Worm (Caenorhabditis elegans): ENCODE data around the gene rps-5.

The rps-5 gene

ce11 chrIV:11118837-11119491, 8.1 kb upstream of the rps-5 start, which contains the start of the genes imp-2 and enpl-1 (continued):
- TF ChIP-seq Y75B8A.6 (GFP tag; IDR thresholded peaks at IDR 0.05) (no peak), fos-1 (tag; optimal IDR thresholded peaks at IDR 0.05) (no peak), lin-29 (GFP tag; IDR thresholded peaks at IDR 0.05) (peak; percentile 52; the same call in 1 of the 2 replicates), lin-1 (GFP tag; IDR thresholded peaks at IDR 0.05) (peak; percentile 70; the same call in 1 of the 2 replicates), unc-39 (tag; optimal IDR thresholded peaks at IDR 0.05) (no peak), attf-4 (tag; optimal IDR thresholded peaks at IDR 0.05) (no peak), ctbp-1 (GFP tag; IDR thresholded peaks at IDR 0.05) (peak; percentile 82), nhr-102 (tag; optimal IDR thresholded peaks at IDR 0.05) (peak; percentile 82), unc-62 (GFP tag; optimal IDR thresholded peaks at IDR 0.05 in 1 of 2) (peak in 1 of 2 experiments; percentile 96), unc-62 (tag; optimal IDR thresholded peaks at IDR 0.05) (no peak), tag-97 (GFP tag; IDR thresholded peaks at IDR 0.05) (no peak), nhr-77 (tag; optimal IDR thresholded peaks at IDR 0.05) (peak; percentile 77), nhr-10 (tag; optimal IDR thresholded peaks at IDR 0.05) (peak; percentile 30), pqm-1 (tag; optimal IDR thresholded peaks at IDR 0.05) (peak; percentile 64)

- TF ChIP-seq jun-1 (tag; optimal IDR thresholded peaks at IDR 0.05), result no peak
- no peak for TF ChIP-seq tra-1 (GFP tag; IDR thresholded peaks at IDR 0.05)
Observed at ce11 chrIV:11112641-11113040, 1.8 kb upstream of the rps-5 start, which contains the start of gene clc-9. clc-9 (plus strand) TSS chrIV:11112941.

- TF ChIP-seq zag-1 (tag; optimal IDR thresholded peaks at IDR 0.05) (no peak), hlh-30 (tag; optimal IDR thresholded peaks at IDR 0.05; ENCODE audit: insufficient read depth) (peak; percentile 36)
Observed at ce11 chrIV:11111898-11112297, 1.1 kb upstream of the rps-5 start.

- 0 out of 2 replicates have a peak, but pooled peaks have one; percentile 18 for TF ChIP-seq egl-43 (GFP tag; IDR thresholded peaks at IDR 0.05)
- TF ChIP-seq nhr-77 (tag; optimal IDR thresholded peaks at IDR 0.05), result no peak
- 0 out of 2 replicates have a peak, but pooled peaks have one; percentile 46 for TF ChIP-seq dmd-8 (GFP tag; IDR thresholded peaks at IDR 0.05)
- TF ChIP-seq dmd-6 (GFP tag; IDR thresholded peaks at IDR 0.05), result no peak
- TF ChIP-seq F49E8.2 (tag; optimal IDR thresholded peaks at IDR 0.05; ENCODE audit: borderline replicate concordance), result peak; percentile 58
- peak; percentile 12; the same call in 1 of the 2 replicates for TF ChIP-seq ctbp-1 (GFP tag; IDR thresholded peaks at IDR 0.05)
- no peak for TF ChIP-seq php-3 (GFP tag; IDR thresholded peaks at IDR 0.05)
- TF ChIP-seq Y48G9A.11 (GFP tag; IDR thresholded peaks at IDR 0.05), result peak; percentile 41; the same call in 1 of the 2 replicates
- TF ChIP-seq snpc-1.2 (GFP tag; IDR thresholded peaks at IDR 0.05), result peak; percentile 62; the same call in 1 of the 2 replicates
- peak; percentile 54; the same call in 1 of the 2 replicates for TF ChIP-seq pha-4 (GFP tag; IDR thresholded peaks at IDR 0.05)
- TF ChIP-seq pha-4 (tag; optimal IDR thresholded peaks at IDR 0.05), result no peak
- 0 out of 2 replicates have a peak, but pooled peaks have one; percentile 41 for TF ChIP-seq daf-19 (GFP tag; conservative IDR thresholded peaks at IDR 0.05)
- TF ChIP-seq hmg-1.1 (GFP tag; IDR thresholded peaks at IDR 0.05), result 0 out of 2 replicates have a peak, but pooled peaks have one; percentile 15
- peak in 1 of 2 experiments; percentile 27 for TF ChIP-seq ZK546.5 (tag; optimal IDR thresholded peaks at IDR 0.05)
- peak; percentile 65 for TF ChIP-seq ama-1 (optimal IDR thresholded peaks at IDR 0.05)
- peak; percentile 52 for TF ChIP-seq lin-38 (GFP tag; IDR thresholded peaks at IDR 0.05)
- TF ChIP-seq nhr-237 (tag; optimal IDR thresholded peaks at IDR 0.05), result no peak
- no peak for TF ChIP-seq unc-130 (GFP tag; optimal IDR thresholded peaks at IDR 0.05)
- 0 out of 2 replicates have a peak, but pooled peaks have one; percentile 17 for TF ChIP-seq madf-9 (GFP tag; conservative IDR thresholded peaks at IDR 0.05)
Observed at ce11 chrIV:11109771-11110170, 1.1 kb downstream of the rps-5 start, which contains the start of gene pigk-1. pigk-1 (minus strand) TSS chrIV:11110018.

Measured in whole organism, L4 larva.